Worm (Caenorhabditis elegans): Measurements from ENCODE around the gene lin-46.

lin-46 gene

ce11 chrV:12970575-12971160 is 2.0 kb downstream of the lin-46 start, which contains the start of gene pnn-1:
Gene pnn-1 (plus strand): TSS chrV:12971110.
- TF ChIP-seq lin-15B (tag; optimal IDR thresholded peaks at IDR 0.05) = no peak
- TF ChIP-seq unc-130 (tag; optimal IDR thresholded peaks at IDR 0.05) = no peak
- TF ChIP-seq lin-35 (GFP tag; optimal IDR thresholded peaks at IDR 0.05) = peak; percentile 28 to 63
- no peak for TF ChIP-seq zag-1 (tag; optimal IDR thresholded peaks at IDR 0.05)
- TF ChIP-seq aly-2 (tag; optimal IDR thresholded peaks at IDR 0.05) = no peak
- peak; percentile 41 for TF ChIP-seq blmp-1 (tag; optimal IDR thresholded peaks at IDR 0.05)
- no peak for TF ChIP-seq swsn-7 (tag; optimal IDR thresholded peaks at IDR 0.05)
- no peak for TF ChIP-seq sox-4 (tag; optimal IDR thresholded peaks at IDR 0.05)
- TF ChIP-seq lin-39 (tag; optimal IDR thresholded peaks at IDR 0.05) = no peak
- TF ChIP-seq tlp-1 (tag; optimal IDR thresholded peaks at IDR 0.05) = no peak
- TF ChIP-seq tbx-2 (tag; optimal IDR thresholded peaks at IDR 0.05) = peak; percentile 12
- TF ChIP-seq lin-13 (GFP tag; optimal IDR thresholded peaks at IDR 0.05) = no peak
- TF ChIP-seq pax-3 (tag; optimal IDR thresholded peaks at IDR 0.05) = no peak
- TF ChIP-seq dpl-1 (GFP tag; optimal IDR thresholded peaks at IDR 0.05) = peak; percentile 29 to 69 (median 63)
- TF ChIP-seq irx-1 (tag; optimal IDR thresholded peaks at IDR 0.05) = no peak
- TF ChIP-seq mep-1 (tag; optimal IDR thresholded peaks at IDR 0.05) = peak; percentile 58
- no peak for TF ChIP-seq mdl-1 (tag; optimal IDR thresholded peaks at IDR 0.05)
- no peak for TF ChIP-seq Y116A8C.19 (tag; optimal IDR thresholded peaks at IDR 0.05; ENCODE audit: borderline replicate concordance)
- TF ChIP-seq lir-3 (tag; optimal IDR thresholded peaks at IDR 0.05; ENCODE audit: poor library complexity) = no peak
- TF ChIP-seq fkh-4 (tag; optimal IDR thresholded peaks at IDR 0.05; ENCODE audit: borderline replicate concordance) = no peak
- no peak for TF ChIP-seq zip-4 (GFP tag; optimal IDR thresholded peaks at IDR 0.05)
- peak; percentile 45 for TF ChIP-seq snu-23 (GFP tag; optimal IDR thresholded peaks at IDR 0.05)
- peak; percentile 37 for TF ChIP-seq lin-14 (GFP tag; optimal IDR thresholded peaks at IDR 0.05)
- TF ChIP-seq ceh-90 (tag; optimal IDR thresholded peaks at IDR 0.05) = no peak
- no peak for TF ChIP-seq grh-1 (GFP tag; IDR thresholded peaks at IDR 0.05)
- no peak for TF ChIP-seq nhr-12 (tag; optimal IDR thresholded peaks at IDR 0.05)
- TF ChIP-seq egl-13 (tag; optimal IDR thresholded peaks at IDR 0.05) = no peak
- no peak for TF ChIP-seq nhr-85 (tag)
- TF ChIP-seq dsc-1 (tag; optimal IDR thresholded peaks at IDR 0.05) = no peak
- peak; percentile 37 for TF ChIP-seq nhr-47 (tag; optimal IDR thresholded peaks at IDR 0.05)
- no peak for TF ChIP-seq nhr-20 (tag; optimal IDR thresholded peaks at IDR 0.05)
- peak; percentile 44 for TF ChIP-seq C16A3.4 (tag; optimal IDR thresholded peaks at IDR 0.05)
- peak; percentile 40 to 58 for TF ChIP-seq efl-1 (optimal IDR thresholded peaks at IDR 0.05)
- peak; percentile 49 to 95 for TF ChIP-seq efl-1 (GFP tag; optimal IDR thresholded peaks at IDR 0.05 in 1 of 2)
- TF ChIP-seq unc-86 (tag; optimal IDR thresholded peaks at IDR 0.05) = no peak
- no peak for TF ChIP-seq skn-1 (tag; optimal IDR thresholded peaks at IDR 0.05)
- peak; percentile 71 to 86 for TF ChIP-seq lsy-2 (tag; optimal IDR thresholded peaks at IDR 0.05)
- no peak for TF ChIP-seq elt-2 (tag; optimal IDR thresholded peaks at IDR 0.05)
- no peak for TF ChIP-seq efl-3 (GFP tag; optimal IDR thresholded peaks at IDR 0.05)
- TF ChIP-seq ztf-11 (tag; optimal IDR thresholded peaks at IDR 0.05) = no peak
- TF ChIP-seq nhr-71 (tag; optimal IDR thresholded peaks at IDR 0.05) = peak; percentile 44
- no peak for TF ChIP-seq ceh-8 (GFP tag; optimal IDR thresholded peaks at IDR 0.05)
- no peak for TF ChIP-seq elt-3 (tag; optimal IDR thresholded peaks at IDR 0.05)
- no peak for TF ChIP-seq unc-30 (tag; optimal IDR thresholded peaks at IDR 0.05)
- TF ChIP-seq isw-1 (GFP tag; IDR thresholded peaks at IDR 0.05) = no peak
- TF ChIP-seq F16B12.6 (tag; optimal IDR thresholded peaks at IDR 0.05) = peak; percentile 87
- peak; percentile 31 for TF ChIP-seq xbp-1 (tag; optimal IDR thresholded peaks at IDR 0.05)
- TF ChIP-seq fkh-8 (tag; optimal IDR thresholded peaks at IDR 0.05) = no peak
- no peak for TF ChIP-seq egl-27 (tag; optimal IDR thresholded peaks at IDR 0.05)
- TF ChIP-seq nhr-76 (tag; optimal IDR thresholded peaks at IDR 0.05) = no peak
